Worm (Caenorhabditis elegans): ENCODE results near the gene math-15.

Gene math-15

ce11 chrII:1865683-1866431 lies at the start of gene math-15:
Gene math-15 (plus strand): TSS chrII:1866381.
- TF ChIP-seq dpl-1 (GFP tag; optimal IDR thresholded peaks at IDR 0.05) = no peak
- TF ChIP-seq efl-1 (optimal IDR thresholded peaks at IDR 0.05) = no peak
- peak in 1 of 2 experiments; percentile 79 for TF ChIP-seq efl-1 (GFP tag; optimal IDR thresholded peaks at IDR 0.05 in 1 of 2)
- TF ChIP-seq lin-39 (tag; optimal IDR thresholded peaks at IDR 0.05) = no peak
- TF ChIP-seq elt-2 (tag; optimal IDR thresholded peaks at IDR 0.05) = peak; percentile 59
- TF ChIP-seq efl-3 (GFP tag; optimal IDR thresholded peaks at IDR 0.05) = no peak
- no peak for TF ChIP-seq ceh-63 (GFP tag; optimal IDR thresholded peaks at IDR 0.05)
- TF ChIP-seq aha-1 (tag; optimal IDR thresholded peaks at IDR 0.05) = no peak

ce11 chrII:1818300-1818699 lies 47.9 kb upstream of the math-15 start, which contains the start of gene fbxb-10:
Gene fbxb-10 (minus strand): TSS chrII:1818400.
- TF ChIP-seq nhr-47 (tag; optimal IDR thresholded peaks at IDR 0.05) (no peak), hlh-17 (GFP tag; optimal IDR thresholded peaks at IDR 0.05; ENCODE audit: borderline replicate concordance) (no peak), C34B4.2 (tag; optimal IDR thresholded peaks at IDR 0.05) (no peak), nhr-90 (tag; optimal IDR thresholded peaks at IDR 0.05; ENCODE audit: poor library complexity) (no peak), swsn-7 (tag; optimal IDR thresholded peaks at IDR 0.05) (no peak), snu-23 (GFP tag; optimal IDR thresholded peaks at IDR 0.05) (no peak), lin-14 (GFP tag; optimal IDR thresholded peaks at IDR 0.05) (no peak), C04F5.9 (tag; optimal IDR thresholded peaks at IDR 0.05) (no peak), hpl-2 (GFP tag; optimal IDR thresholded peaks at IDR 0.05) (no peak), unc-30 (tag; optimal IDR thresholded peaks at IDR 0.05) (no peak), irx-1 (tag; optimal IDR thresholded peaks at IDR 0.05) (no peak), nhr-84 (tag; optimal IDR thresholded peaks at IDR 0.05) (no peak), lin-13 (GFP tag; optimal IDR thresholded peaks at IDR 0.05) (no peak)

- TF ChIP-seq tlp-1 (tag; optimal IDR thresholded peaks at IDR 0.05) (peak; percentile 81), xbp-1 (tag; optimal IDR thresholded peaks at IDR 0.05) (peak; percentile 3), ceh-88 (GFP tag; IDR thresholded peaks at IDR 0.05) (no peak), nhr-19 (GFP tag; conservative IDR thresholded peaks at IDR 0.05) (peak; percentile 37), swsn-7 (tag; optimal IDR thresholded peaks at IDR 0.05) (peak; percentile 34), ces-1 (GFP tag; optimal IDR thresholded peaks at IDR 0.05) (no peak), aha-1 (tag; optimal IDR thresholded peaks at IDR 0.05) (no peak), hlh-17 (GFP tag; optimal IDR thresholded peaks at IDR 0.05; ENCODE audit: borderline replicate concordance) (no peak), mab-9 (GFP tag; IDR thresholded peaks at IDR 0.05) (no peak), mep-1 (tag; optimal IDR thresholded peaks at IDR 0.05) (peak; percentile 58), F16B12.6 (tag; optimal IDR thresholded peaks at IDR 0.05) (peak; percentile 22), mef-2 (tag; optimal IDR thresholded peaks at IDR 0.05) (no peak), C04F5.9 (tag; optimal IDR thresholded peaks at IDR 0.05) (no peak), dsc-1 (tag; optimal IDR thresholded peaks at IDR 0.05) (no peak), C34B4.2 (tag; optimal IDR thresholded peaks at IDR 0.05) (no peak), sox-4 (tag; optimal IDR thresholded peaks at IDR 0.05) (no peak), nhr-71 (tag; optimal IDR thresholded peaks at IDR 0.05) (peak; percentile 72), nhr-76 (tag; optimal IDR thresholded peaks at IDR 0.05) (no peak), irx-1 (tag; optimal IDR thresholded peaks at IDR 0.05) (no peak), ceh-90 (tag; optimal IDR thresholded peaks at IDR 0.05) (no peak), nhr-85 (tag) (peak; percentile 83), fkh-10 (GFP tag; optimal IDR thresholded peaks at IDR 0.05) (no peak), aly-2 (tag; optimal IDR thresholded peaks at IDR 0.05) (no peak), fkh-8 (tag; optimal IDR thresholded peaks at IDR 0.05) (no peak), ceh-82 (tag; optimal IDR thresholded peaks at IDR 0.05) (peak; percentile 7 to 59 (median 30)), snu-23 (GFP tag; optimal IDR thresholded peaks at IDR 0.05) (peak; percentile 46), pag-3 (tag; optimal IDR thresholded peaks at IDR 0.05; ENCODE audit: borderline replicate concordance, insufficient read depth) (no peak), nhr-77 (tag; optimal IDR thresholded peaks at IDR 0.05) (peak; percentile 38), efl-1 (optimal IDR thresholded peaks at IDR 0.05) (peak; percentile 77 to 78), efl-1 (GFP tag; optimal IDR thresholded peaks at IDR 0.05 in 1 of 2) (peak; percentile 63 to 94), nhr-84 (tag; optimal IDR thresholded peaks at IDR 0.05) (no peak), unc-98 (GFP tag; IDR thresholded peaks at IDR 0.05) (no peak), mdl-1 (tag; optimal IDR thresholded peaks at IDR 0.05) (peak in 1 of 2 experiments; percentile 53), efl-3 (GFP tag; optimal IDR thresholded peaks at IDR 0.05) (no peak), lsy-2 (tag; optimal IDR thresholded peaks at IDR 0.05) (peak; percentile 67 to 79), unc-130 (tag; optimal IDR thresholded peaks at IDR 0.05) (no peak)
Observed at ce11 chrII:1819944-1820570, 46.1 kb upstream of the math-15 start, which contains the start of gene fbxc-19. Gene fbxc-19 (plus strand): TSS chrII:1820479.

Measured in whole organism, L1 larva.